Worm (Caenorhabditis elegans) whole organism, L4 larva: ENCODE results near the gene ttr-49.
A peak's percentile ranks its signal among the peaks of the same experiment; 100 is the strongest.

ENCODE experiments used
- F10B5.3 ChIP-seq: sonication (generic microtip); optimal IDR thresholded peaks from 2 replicates; lab custom pipeline; 2016; ENCODE audit warnings: mild to moderate bottlenecking, missing genetic modification characterization, missing compliant biosample characterization
- R02D3.7 ChIP-seq: fragments of 150-350 bp; sonication (generic microtip); optimal IDR thresholded peaks from 3 replicates; lab custom pipeline; 2014; ENCODE audit warnings: missing biosample characterization, missing genetic modification characterization
- T26A8.4 ChIP-seq: fragments of 200-800 bp; sonication (Bioruptor generic); IDR thresholded peaks from 2 replicates; pipeline ENCODE4 v1.3.6; 2022; ENCODE audit warnings: missing genetic modification characterization, missing compliant biosample characterization
- Y105C5A.15 ChIP-seq: fragments of 200-800 bp; sonication (Bioruptor generic); IDR thresholded peaks from 2 replicates; pipeline ENCODE4 v1.3.6; 2022; ENCODE audit warnings: missing genetic modification characterization, missing compliant biosample characterization
- Y48G9A.11 ChIP-seq: fragments of 200-800 bp; sonication (Bioruptor generic); IDR thresholded peaks from 2 replicates; pipeline ENCODE4 v1.3.6; 2022; ENCODE audit warnings: missing genetic modification reagents, missing genetic modification characterization, missing compliant biosample characterization
- Y75B8A.6 ChIP-seq: fragments of 200-800 bp; sonication (Bioruptor generic); IDR thresholded peaks from 2 replicates; pipeline ENCODE4 v1.3.6; 2022; ENCODE audit warnings: missing genetic modification reagents, missing genetic modification characterization, missing compliant biosample characterization
- ZK337.2 ChIP-seq: fragments of 200-800 bp; sonication (Bioruptor generic); IDR thresholded peaks from 2 replicates; pipeline ENCODE4 v1.3.6; 2022; ENCODE audit warnings: missing genetic modification reagents, missing genetic modification characterization, missing compliant biosample characterization
- aha-1 ChIP-seq: fragments of 150-350 bp; peaks from one replicate; lab custom pipeline; 2014; ENCODE audit warnings: missing biosample characterization, missing genetic modification characterization
- aly-2 ChIP-seq: sonication (generic microtip); optimal IDR thresholded peaks from 2 replicates; lab custom pipeline; 2018; ENCODE audit warnings: missing biosample characterization, missing genetic modification characterization
- ama-1 ChIP-seq: fragments of 150-350 bp; optimal IDR thresholded peaks from 2 replicates; lab custom pipeline; 2014; ENCODE audit warnings: inconsistent platforms, mixed read lengths
- arid-1 ChIP-seq: fragments of 200-800 bp; sonication (Bioruptor generic); conservative IDR thresholded peaks from 2 replicates; pipeline ENCODE4 v1.3.6; 2022; ENCODE audit warnings: missing genetic modification reagents, missing genetic modification characterization, missing compliant biosample characterization
- attf-4 ChIP-seq: sonication (generic microtip); optimal IDR thresholded peaks from 3 replicates; lab custom pipeline; 2017; ENCODE audit warnings: missing biosample characterization, missing genetic modification characterization
- ceh-20 ChIP-seq: fragments of 200-800 bp; sonication (Bioruptor generic); IDR thresholded peaks from 2 replicates; pipeline ENCODE4 v1.3.6; 2022; ENCODE audit warnings: missing genetic modification reagents, missing genetic modification characterization, missing compliant biosample characterization
- ceh-62 ChIP-seq: sonication (generic microtip); optimal IDR thresholded peaks from 2 replicates; lab custom pipeline; 2017; ENCODE audit warnings: missing biosample characterization, missing genetic modification characterization
- ces-1 ChIP-seq: fragments of 150-350 bp; sonication (generic microtip); optimal IDR thresholded peaks from 4 replicates; lab custom pipeline; 2014; ENCODE audit warnings: missing biosample characterization, missing genetic modification reagents, missing genetic modification characterization
- daf-8 ChIP-seq: fragments of 200-800 bp; sonication (Bioruptor generic); IDR thresholded peaks from 2 replicates; pipeline ENCODE4 v1.3.6; 2022; ENCODE audit warnings: missing genetic modification characterization, missing compliant biosample characterization
- dmd-6 ChIP-seq: fragments of 200-800 bp; sonication (Bioruptor generic); IDR thresholded peaks from 2 replicates; pipeline ENCODE4 v1.3.6; 2022; ENCODE audit warnings: missing genetic modification reagents, missing genetic modification characterization, missing compliant biosample characterization
- dmd-9 ChIP-seq: fragments of 200-800 bp; sonication (Bioruptor generic); IDR thresholded peaks from 2 replicates; pipeline ENCODE4 v1.3.6; 2022; ENCODE audit warnings: missing genetic modification reagents, missing genetic modification characterization, missing compliant biosample characterization
- egl-27 ChIP-seq: sonication (generic microtip); optimal IDR thresholded peaks from 3 replicates; lab custom pipeline; 2017; ENCODE audit warnings: missing biosample characterization, missing genetic modification reagents, missing genetic modification characterization
- hif-1 ChIP-seq, 2 experiments: sonication (generic microtip); optimal IDR thresholded peaks; 2 replicates each; lab custom pipeline; 2016 to 2017; ENCODE audit warnings: missing compliant biosample characterization in 2 of 2, missing genetic modification characterization in 2 of 2, missing genetic modification reagents in 2 of 2, missing genotype in 2 of 2, mild to moderate bottlenecking in 1 of 2
- hmg-1.1 ChIP-seq: fragments of 200-800 bp; sonication (Bioruptor generic); IDR thresholded peaks from 2 replicates; pipeline ENCODE4 v1.3.6; 2022; ENCODE audit warnings: missing genetic modification reagents, missing genetic modification characterization, missing compliant biosample characterization
- jun-1 ChIP-seq: fragments of 150-350 bp; optimal IDR thresholded peaks from 2 replicates; lab custom pipeline; 2014; ENCODE audit warnings: missing biosample characterization, missing genetic modification reagents, missing genetic modification characterization
- lin-38 ChIP-seq: fragments of 200-800 bp; sonication (Bioruptor generic); IDR thresholded peaks from 2 replicates; pipeline ENCODE4 v1.3.6; 2022; ENCODE audit warnings: missing genetic modification reagents, missing genetic modification characterization, missing compliant biosample characterization
- lin-39 ChIP-seq: fragments of 150-350 bp; optimal IDR thresholded peaks from 2 replicates; lab custom pipeline; 2014; ENCODE audit warnings: missing biosample characterization, missing genetic modification reagents, missing genetic modification characterization
- madf-9 ChIP-seq: fragments of 200-800 bp; sonication (Bioruptor generic); conservative IDR thresholded peaks from 2 replicates; pipeline ENCODE4 v1.3.6; 2022; ENCODE audit warnings: missing genetic modification reagents, missing genetic modification characterization, missing compliant biosample characterization
- mdt-29 ChIP-seq: fragments of 200-800 bp; sonication (Bioruptor generic); IDR thresholded peaks from 2 replicates; pipeline ENCODE4 v1.3.6; 2022; ENCODE audit warnings: missing genetic modification reagents, missing genetic modification characterization, missing compliant biosample characterization
- mep-1 ChIP-seq: fragments of 150-350 bp; sonication (generic microtip); optimal IDR thresholded peaks from 3 replicates; lab custom pipeline; 2014; ENCODE audit warnings: missing biosample characterization, missing genetic modification characterization
- mes-2 ChIP-seq: sonication (generic microtip); optimal IDR thresholded peaks from 2 replicates; lab custom pipeline; 2016; ENCODE audit warnings: missing genotype, mild to moderate bottlenecking, missing genetic modification characterization, missing compliant biosample characterization; ENCODE audit not compliant: poor library complexity, severe bottlenecking
- mxl-3 ChIP-seq: fragments of 200-800 bp; sonication (Bioruptor generic); optimal IDR thresholded peaks from 2 replicates; lab custom pipeline; 2018; ENCODE audit warnings: mild to moderate bottlenecking, missing genetic modification characterization, missing compliant biosample characterization
- nhr-11 ChIP-seq: fragments of 150-350 bp; optimal IDR thresholded peaks from 2 replicates; lab custom pipeline; 2014; ENCODE audit warnings: missing biosample characterization, missing genetic modification characterization
- nhr-111 ChIP-seq: fragments of 200-800 bp; sonication (Bioruptor generic); optimal IDR thresholded peaks from 2 replicates; lab custom pipeline; 2018; ENCODE audit warnings: mild to moderate bottlenecking, missing genetic modification characterization, missing compliant biosample characterization
- nhr-237 ChIP-seq: sonication (generic microtip); optimal IDR thresholded peaks from 2 replicates; lab custom pipeline; 2017; ENCODE audit warnings: missing biosample characterization, missing genetic modification characterization
- nhr-25 ChIP-seq: sonication (generic microtip); optimal IDR thresholded peaks from 2 replicates; lab custom pipeline; 2017; ENCODE audit warnings: missing genetic modification characterization, mild to moderate bottlenecking, missing compliant biosample characterization, antibody characterized with exemption, moderate library complexity, borderline replicate concordance; ENCODE audit not compliant: insufficient read depth
- nhr-28 ChIP-seq: fragments of 150-350 bp; optimal IDR thresholded peaks from 2 replicates; lab custom pipeline; 2014; ENCODE audit warnings: missing biosample characterization, missing genetic modification characterization
- nhr-42 ChIP-seq: fragments of 200-800 bp; sonication (Bioruptor generic); IDR thresholded peaks from 2 replicates; pipeline ENCODE4 v1.3.6; 2022; ENCODE audit warnings: missing genetic modification characterization, missing compliant biosample characterization
- nhr-76 ChIP-seq: fragments of 150-350 bp; optimal IDR thresholded peaks from 2 replicates; lab custom pipeline; 2014; ENCODE audit warnings: missing biosample characterization, missing genetic modification characterization
- set-16 ChIP-seq: fragments of 200-800 bp; sonication (Bioruptor generic); IDR thresholded peaks from 2 replicates; pipeline ENCODE4 v1.3.6; 2022; ENCODE audit warnings: missing genetic modification reagents, missing genetic modification characterization, missing compliant biosample characterization
- snpc-4 ChIP-seq: fragments of 150-350 bp; optimal IDR thresholded peaks from 2 replicates; lab custom pipeline; 2014; ENCODE audit warnings: missing biosample characterization, missing genetic modification characterization
- spr-1 ChIP-seq: sonication (generic microtip); optimal IDR thresholded peaks from 2 replicates; lab custom pipeline; 2016; ENCODE audit warnings: mild to moderate bottlenecking, missing genetic modification characterization, missing compliant biosample characterization
- tag-97 ChIP-seq: fragments of 200-800 bp; sonication (Bioruptor generic); IDR thresholded peaks from 2 replicates; pipeline ENCODE4 v1.3.6; 2022; ENCODE audit warnings: missing genetic modification characterization, missing compliant biosample characterization
- unc-62 ChIP-seq, 3 experiments: fragments of 150-350 bp in 1 of 3; sonication (generic microtip); optimal IDR thresholded peaks in 2 of 3; peaks in 1 of 3; 1 replicate in 1 of 3; 2 replicates in 2 of 3; lab custom pipeline; 2014 to 2017; ENCODE audit warnings: missing biosample characterization in 3 of 3, missing genetic modification characterization in 3 of 3, missing genetic modification reagents in 3 of 3, missing genotype in 1 of 3
- vab-7 ChIP-seq: fragments of 200-800 bp; sonication (Bioruptor generic); IDR thresholded peaks from 2 replicates; pipeline ENCODE4 v1.3.6; 2022; ENCODE audit warnings: missing genetic modification reagents, missing genetic modification characterization, missing compliant biosample characterization
- zag-1 ChIP-seq: fragments of 150-350 bp; optimal IDR thresholded peaks from 2 replicates; lab custom pipeline; 2014; ENCODE audit warnings: missing biosample characterization, missing genetic modification characterization
- zip-2 ChIP-seq: fragments of 150-350 bp; optimal IDR thresholded peaks from 2 replicates; lab custom pipeline; 2014; ENCODE audit warnings: missing biosample characterization, missing genetic modification characterization
- ztf-7 ChIP-seq: fragments of 150-350 bp; optimal IDR thresholded peaks from 2 replicates; lab custom pipeline; 2014; ENCODE audit warnings: missing biosample characterization, missing genetic modification characterization

Gene ttr-49

DNA sequence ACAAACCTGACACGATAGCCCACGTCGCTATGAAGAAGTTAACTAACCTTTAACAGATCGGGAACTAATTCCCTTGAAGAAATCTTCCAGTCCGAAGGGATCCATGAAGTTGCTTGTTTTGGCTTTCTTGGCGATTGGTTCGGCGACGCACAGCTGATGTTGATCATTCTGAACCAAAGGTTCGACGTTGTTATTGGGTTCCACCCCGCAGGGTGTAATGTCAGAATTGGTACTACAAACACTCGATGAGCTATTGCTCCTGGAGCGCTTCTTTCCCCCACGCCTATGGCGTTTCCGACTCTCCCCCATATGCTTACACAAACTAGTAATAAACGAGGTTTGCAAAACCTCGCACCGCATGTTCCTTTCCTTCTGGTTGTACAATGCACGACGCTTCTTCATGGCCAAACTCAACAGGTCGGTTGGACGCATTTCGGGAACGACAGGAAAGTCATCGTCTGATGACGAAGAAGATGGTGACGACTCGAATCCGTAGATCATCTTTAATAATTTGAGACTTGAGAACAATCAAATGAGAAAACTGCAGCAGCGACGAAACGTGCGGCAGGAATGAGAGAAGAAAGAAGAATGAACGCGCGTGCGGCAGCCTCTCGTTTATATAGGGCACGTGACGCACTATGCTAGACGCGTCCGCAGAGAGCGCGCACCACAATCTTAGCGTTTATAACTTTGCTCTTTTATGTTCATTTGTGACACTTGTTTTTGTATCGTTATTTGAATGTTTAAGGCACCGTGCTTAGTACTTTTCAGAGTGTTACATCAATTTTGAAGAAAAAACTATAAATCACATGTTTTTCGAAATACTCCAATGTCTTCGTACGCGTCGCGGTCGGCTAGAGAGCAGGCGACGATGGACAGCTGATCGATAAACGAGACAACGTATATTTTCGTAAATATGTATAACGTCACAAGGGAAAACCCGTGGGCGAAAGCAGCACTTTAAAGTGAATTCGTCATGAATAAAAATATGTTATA lies 12.4 kb downstream of the ttr-49 start, which contains the start of gene tos-1 (continued):
- TF ChIP-seq dmd-6 (GFP tag; lab: Robert Waterston, UW) (peak; percentile 99), ztf-7 (peak; percentile 80), nhr-11 (tag; lab: Kevin White, UChicago) (peak; percentile 99), ZK337.2 (GFP tag; lab: Robert Waterston, UW) (no peak), F10B5.3 (tag; lab: Kevin White, UChicago) (peak; percentile 53), ces-1 (peak; percentile 85), aly-2 (tag; lab: Kevin White, UChicago) (peak; percentile 49), spr-1 (tag; lab: Kevin White, UChicago) (peak; percentile 90), snpc-4 (peak; percentile 33), Y105C5A.15 (GFP tag; lab: Robert Waterston, UW) (no peak)

DNA sequence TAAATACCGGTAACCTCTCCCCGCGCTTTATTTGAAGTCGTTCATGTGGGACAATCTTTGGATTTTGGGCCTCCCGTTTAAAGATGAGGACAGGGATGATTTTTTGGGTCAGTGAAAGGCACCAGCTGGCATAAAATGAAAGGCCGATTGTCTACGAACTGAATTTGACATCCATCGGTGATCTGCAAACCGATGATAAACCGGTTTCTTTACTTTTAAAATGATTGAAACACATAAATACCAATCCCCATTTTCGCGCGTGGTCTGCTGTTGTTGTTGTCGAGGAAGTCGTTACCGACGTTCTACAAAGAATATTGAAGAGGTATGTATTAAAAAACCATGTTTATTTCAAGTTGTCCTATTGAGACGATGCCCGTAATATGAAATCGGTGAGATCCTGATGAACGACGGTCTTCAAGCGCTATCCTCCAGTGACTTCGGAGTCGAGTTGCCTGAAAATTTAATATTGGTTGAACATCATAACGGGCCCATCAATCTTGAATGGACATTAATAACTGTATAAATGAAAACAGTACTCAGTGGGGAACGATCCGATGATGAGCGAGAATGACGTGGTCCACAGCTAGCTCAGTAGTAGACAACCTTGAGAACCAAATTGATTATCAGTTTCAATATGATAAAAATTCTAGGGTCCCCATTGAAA lies 13.2 kb downstream of the ttr-49 start:
- no peak for TF ChIP-seq egl-27 (tag; lab: Kevin White, UChicago)
- TF ChIP-seq nhr-111 (GFP tag; lab: Kevin White, UChicago): no peak
- TF ChIP-seq tag-97 (GFP tag; lab: Robert Waterston, UW): no peak
- no peak for TF ChIP-seq ztf-7
- no peak for TF ChIP-seq R02D3.7 (tag; lab: Kevin White, UChicago)
- TF ChIP-seq mes-2: no peak
- TF ChIP-seq aly-2 (tag; lab: Kevin White, UChicago): no peak
- TF ChIP-seq ama-1: no peak
- TF ChIP-seq ces-1: no peak
- no peak for TF ChIP-seq nhr-28
- TF ChIP-seq dmd-9: peak; percentile 56; the same call in 1 of the 2 replicates
- 0 out of 2 replicates have a peak, but pooled peaks have one; percentile 45 for TF ChIP-seq madf-9 (GFP tag; lab: Robert Waterston, UW)
- peak; percentile 84 for TF ChIP-seq nhr-42 (GFP tag; lab: Robert Waterston, UW)
- peak; percentile 48; the same call in 1 of the 2 replicates for TF ChIP-seq arid-1
- TF ChIP-seq hmg-1.1 (GFP tag; lab: Robert Waterston, UW): peak; percentile 59
- no peak for TF ChIP-seq hif-1 (tag; optimal IDR thresholded peaks at IDR 0.05; lab: Kevin White, UChicago)
- peak; percentile 75 for TF ChIP-seq Y48G9A.11 (GFP tag; lab: Robert Waterston, UW)
- TF ChIP-seq nhr-76 (tag; lab: Kevin White, UChicago): no peak
- TF ChIP-seq spr-1 (tag; lab: Kevin White, UChicago): no peak
- TF ChIP-seq ceh-20 (GFP tag; lab: Robert Waterston, UW): peak; percentile 67
- no peak for TF ChIP-seq snpc-4
- no peak for TF ChIP-seq Y75B8A.6
- no peak for TF ChIP-seq jun-1 (tag; lab: Kevin White, UChicago)
- no peak for TF ChIP-seq mep-1
- TF ChIP-seq unc-62 (GFP tag; optimal IDR thresholded peaks at IDR 0.05 in 1 of 2; lab: Kevin White, UChicago): peak in 1 of 2 experiments; percentile 91
- TF ChIP-seq unc-62 (tag; optimal IDR thresholded peaks at IDR 0.05; lab: Kevin White, UChicago): no peak
- no peak for TF ChIP-seq zag-1 (tag; lab: Kevin White, UChicago)
- peak; percentile 96 for TF ChIP-seq aha-1 (tag; lab: Kevin White, UChicago)
- peak; percentile 73 for TF ChIP-seq lin-38 (GFP tag; lab: Robert Waterston, UW)
- TF ChIP-seq set-16 (GFP tag; lab: Robert Waterston, UW): no peak
- no peak for TF ChIP-seq ceh-62 (tag; lab: Kevin White, UChicago)
- no peak for TF ChIP-seq attf-4 (tag; lab: Kevin White, UChicago)
- TF ChIP-seq daf-8 (GFP tag; lab: Robert Waterston, UW): no peak; the same call in 1 of the 2 replicates
- no peak for TF ChIP-seq nhr-25 (tag; lab: Kevin White, UChicago)
- TF ChIP-seq vab-7: peak; percentile 69
- TF ChIP-seq T26A8.4: peak; percentile 91; the same call in 1 of the 2 replicates
- TF ChIP-seq mxl-3: no peak
- TF ChIP-seq mdt-29 (GFP tag; lab: Robert Waterston, UW): no peak; the same call in none of the 2 replicates
- TF ChIP-seq zip-2 (tag; lab: Kevin White, UChicago): no peak
- no peak for TF ChIP-seq nhr-237
- no peak for TF ChIP-seq nhr-11 (tag; lab: Kevin White, UChicago)
- no peak for TF ChIP-seq lin-39 (tag; lab: Kevin White, UChicago)
